Worm (Caenorhabditis elegans) whole organism, young adult: Measurements from ENCODE around the gene prdx-3.

Source experiments
- F22D6.2 ChIP-seq: sonication (generic microtip); optimal IDR thresholded peaks from 2 replicates; lab custom pipeline; 2016; ENCODE audit warnings: mild to moderate bottlenecking, missing genetic modification characterization, missing compliant biosample characterization
- F57C9.4 ChIP-seq: sonication (generic microtip); optimal IDR thresholded peaks from 2 replicates; lab custom pipeline; 2017; ENCODE audit warnings: mild to moderate bottlenecking, missing genetic modification characterization, missing compliant biosample characterization
- bed-1 ChIP-seq: fragments of 200-800 bp; sonication (Bioruptor generic); IDR thresholded peaks from 2 replicates; pipeline ENCODE4 v1.3.6; 2022; ENCODE audit warnings: missing genetic modification reagents, missing genetic modification characterization, missing compliant biosample characterization
- ceh-100 ChIP-seq: fragments of 200-800 bp; sonication (Bioruptor generic); IDR thresholded peaks from 2 replicates; pipeline ENCODE4 v1.3.6; 2022; ENCODE audit warnings: missing genetic modification reagents, missing genetic modification characterization, missing compliant biosample characterization
- chd-7 ChIP-seq: sonication (generic microtip); optimal IDR thresholded peaks from 2 replicates; lab custom pipeline; 2016; ENCODE audit warnings: mild to moderate bottlenecking, missing genetic modification characterization, moderate library complexity, missing compliant biosample characterization
- madf-3 ChIP-seq: fragments of 200-800 bp; sonication (Bioruptor generic); IDR thresholded peaks from 2 replicates; pipeline ENCODE4 v1.3.6; 2022; ENCODE audit warnings: missing genetic modification reagents, missing genetic modification characterization, missing compliant biosample characterization
- pbrm-1 ChIP-seq: fragments of 200-800 bp; sonication (Bioruptor generic); IDR thresholded peaks from 2 replicates; pipeline ENCODE4 v1.3.6; 2022; ENCODE audit warnings: missing genetic modification reagents, missing genetic modification characterization, missing compliant biosample characterization
- repo-1 ChIP-seq: sonication (generic microtip); optimal IDR thresholded peaks from 2 replicates; lab custom pipeline; 2017; ENCODE audit warnings: mild to moderate bottlenecking, missing genetic modification characterization, missing compliant biosample characterization
- unc-130 ChIP-seq: sonication (generic microtip); optimal IDR thresholded peaks from 2 replicates; lab custom pipeline; 2016; ENCODE audit warnings: missing genetic modification reagents, missing genetic modification characterization, missing compliant biosample characterization

DNA sequence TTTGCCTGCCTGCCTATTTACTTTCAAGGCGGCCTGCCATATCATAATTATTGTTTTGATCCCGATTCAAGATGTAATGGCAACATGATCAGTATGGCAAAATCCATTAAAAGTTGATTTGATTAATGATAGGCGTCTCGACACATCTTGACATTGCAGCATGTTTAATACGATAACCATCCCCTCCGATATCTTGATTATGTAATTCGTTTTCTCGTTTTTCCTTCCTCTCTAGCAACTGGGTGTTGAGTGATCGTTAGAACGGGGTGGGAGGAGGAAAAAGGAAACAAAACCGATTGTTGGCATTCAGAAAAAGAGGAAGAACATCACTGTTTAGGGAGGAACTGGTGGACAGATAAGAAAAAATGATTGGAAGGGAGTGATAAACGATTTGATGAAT, 15.3 kb upstream of the prdx-3 start:
- TF ChIP-seq unc-130 (GFP tag; lab: Kevin White, UChicago) (no peak), repo-1 (tag; lab: Kevin White, UChicago) (no peak), F57C9.4 (tag; lab: Kevin White, UChicago) (no peak), madf-3 (no peak), pbrm-1 (GFP tag; lab: Robert Waterston, UW) (no peak), chd-7 (no peak), bed-1 (GFP tag; lab: Robert Waterston, UW) (no peak), F22D6.2 (tag; lab: Kevin White, UChicago) (no peak), ceh-100 (GFP tag; lab: Robert Waterston, UW) (no peak)
